Worm (Caenorhabditis elegans): ENCODE data around the gene unc-4.

unc-4 gene

DNA sequence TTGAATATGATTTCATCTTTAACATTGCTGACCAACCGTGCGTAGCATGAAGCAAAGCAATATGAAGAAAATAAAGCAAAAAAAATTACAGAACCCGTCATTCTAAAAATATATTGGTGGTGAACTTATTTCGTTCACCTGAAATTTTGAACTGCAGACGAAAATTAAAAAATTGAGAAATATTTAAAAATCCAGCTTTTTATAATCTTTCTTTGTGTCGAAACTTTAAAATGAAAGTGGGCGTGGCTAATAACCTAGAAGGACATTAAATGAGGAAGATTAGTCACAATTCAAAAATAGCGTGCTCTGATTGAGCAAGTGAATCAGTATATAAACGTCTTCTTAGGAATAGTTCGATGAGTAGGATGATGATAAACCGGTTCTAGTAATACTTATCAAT is 50.7 kb downstream of the unc-4 start, which contains the start of gene old-2:
Gene old-2, minus strand, starts transcription at position 101 of the 400 bp plus-strand sequence.
- TF ChIP-seq tbx-8 (GFP tag; optimal IDR thresholded peaks at IDR 0.05) (no peak), ceh-43 (GFP tag; optimal IDR thresholded peaks at IDR 0.05) (no peak), ces-1 (GFP tag; optimal IDR thresholded peaks at IDR 0.05) (no peak), cnd-1 (tag; optimal IDR thresholded peaks at IDR 0.05) (no peak), ham-2 (GFP tag; optimal IDR thresholded peaks at IDR 0.05) (no peak), hlh-1 (tag; optimal IDR thresholded peaks at IDR 0.05) (no peak), blmp-1 (tag; optimal IDR thresholded peaks at IDR 0.05) (no peak), unc-39 (tag; optimal IDR thresholded peaks at IDR 0.05) (no peak), snpc-4 (tag; optimal IDR thresholded peaks at IDR 0.05) (no peak), zip-8 (tag; optimal IDR thresholded peaks at IDR 0.05) (no peak)

Data from whole organism, mixed stage, embryonic.